Fruit fly (Drosophila melanogaster) whole organism, embryonic: ENCODE measurements around the gene Gsc.

Source experiments
- BEAF-32 ChIP-seq: fragments of 200-800 bp; sonication (Bioruptor generic); optimal IDR thresholded peaks from 3 replicates; lab custom pipeline; 2017; ENCODE audit warnings: missing biosample characterization, missing genetic modification characterization, mild to moderate bottlenecking, moderate library complexity, missing genetic modification reagents
- CG14710 ChIP-seq: fragments of 200-800 bp; sonication (Bioruptor generic); optimal IDR thresholded peaks from 3 replicates; lab custom pipeline; 2019; ENCODE audit warnings: missing biosample characterization, mild to moderate bottlenecking, missing genetic modification characterization, moderate library complexity
- CG16813 ChIP-seq: fragments of 200-800 bp; sonication (Bioruptor generic); IDR thresholded peaks from 3 replicates; pipeline ENCODE4 v1.3.6; 2022; ENCODE audit warnings: missing biosample characterization, missing genetic modification characterization; ENCODE audit not compliant: partially characterized antibody
- CG17361 ChIP-seq: fragments of 200-800 bp; sonication (Bioruptor generic); IDR thresholded peaks from 3 replicates; pipeline ENCODE4 v1.3.6; 2022; ENCODE audit warnings: missing biosample characterization, missing genetic modification characterization
- CG2120 ChIP-seq: fragments of 200-800 bp; sonication (Bioruptor generic); optimal IDR thresholded peaks from 3 replicates; lab custom pipeline; 2016; ENCODE audit warnings: missing biosample characterization, missing genetic modification characterization
- CG30403 ChIP-seq: fragments of 200-800 bp; sonication (Bioruptor generic); optimal IDR thresholded peaks from 3 replicates; lab custom pipeline; 2016; ENCODE audit warnings: missing biosample characterization, missing genetic modification characterization
- CG31224 ChIP-seq: fragments of 200-800 bp; sonication (Bioruptor generic); IDR thresholded peaks from 2 replicates; pipeline ENCODE4 v1.3.6; 2022; ENCODE audit warnings: missing biosample characterization, missing genetic modification characterization
- CG33557 ChIP-seq: fragments of 200-800 bp; sonication (Bioruptor generic); optimal IDR thresholded peaks from 2 replicates; lab custom pipeline; 2019; ENCODE audit warnings: missing biosample characterization, mild to moderate bottlenecking, missing genetic modification characterization, moderate library complexity
- CG34224 ChIP-seq: fragments of 200-800 bp; sonication (Bioruptor generic); IDR thresholded peaks from 3 replicates; pipeline ENCODE4 v1.3.6; 2022; ENCODE audit warnings: missing biosample characterization, missing genetic modification characterization; ENCODE audit not compliant: partially characterized antibody
- CG42726 ChIP-seq: fragments of 200-800 bp; sonication (Bioruptor generic); IDR thresholded peaks from 2 replicates; pipeline ENCODE4 v1.3.6; 2022; ENCODE audit warnings: missing biosample characterization, missing genetic modification characterization; ENCODE audit not compliant: partially characterized antibody
- CG4854 ChIP-seq: fragments of 200-800 bp; sonication (Bioruptor generic); optimal IDR thresholded peaks from 2 replicates; lab custom pipeline; 2016; ENCODE audit warnings: missing biosample characterization, missing genetic modification characterization, inconsistent platforms
- CG6791 ChIP-seq: fragments of 200-800 bp; sonication (Bioruptor generic); IDR thresholded peaks from 3 replicates; pipeline ENCODE4 v1.3.6; 2022; ENCODE audit warnings: missing biosample characterization, missing genetic modification characterization; ENCODE audit not compliant: partially characterized antibody
- CG7963 ChIP-seq: fragments of 200-800 bp; sonication (Bioruptor generic); IDR thresholded peaks from 3 replicates; pipeline ENCODE4 v1.3.6; 2022; ENCODE audit warnings: missing biosample characterization, missing genetic modification characterization; ENCODE audit not compliant: partially characterized antibody
- CG8290 ChIP-seq, 3 experiments: fragments of 200-800 bp; sonication (Bioruptor generic); optimal IDR thresholded peaks; 2 replicates each; lab custom pipeline; 2016 to 2019; ENCODE audit warnings: missing biosample characterization in 3 of 3, missing genetic modification characterization in 3 of 3, mild to moderate bottlenecking in 2 of 3, moderate library complexity in 1 of 3
- CG8388 ChIP-seq: fragments of 200-800 bp; sonication (Bioruptor generic); optimal IDR thresholded peaks from 2 replicates; lab custom pipeline; 2019; ENCODE audit warnings: missing biosample characterization, mild to moderate bottlenecking, missing genetic modification characterization, moderate library complexity
- CG9727 ChIP-seq: fragments of 200-800 bp; sonication (Bioruptor generic); optimal IDR thresholded peaks from 3 replicates; lab custom pipeline; 2017; ENCODE audit warnings: missing biosample characterization, mild to moderate bottlenecking, missing genetic modification characterization
- CoRest ChIP-seq: fragments of 200-800 bp; sonication (Bioruptor generic); optimal IDR thresholded peaks from 3 replicates; lab custom pipeline; 2018; ENCODE audit warnings: missing biosample characterization, mild to moderate bottlenecking, missing genetic modification characterization, moderate library complexity
- Dll ChIP-seq: fragments of 200-800 bp; sonication (Bioruptor generic); IDR thresholded peaks from 4 replicates; pipeline ENCODE4 v1.3.6; 2022; ENCODE audit warnings: missing biosample characterization, missing genetic modification characterization; ENCODE audit not compliant: partially characterized antibody
- Doc3 ChIP-seq: fragments of 200-800 bp; sonication (Bioruptor generic); IDR thresholded peaks from 3 replicates; pipeline ENCODE4 v1.3.6; 2022; ENCODE audit warnings: missing biosample characterization, missing genetic modification characterization; ENCODE audit not compliant: partially characterized antibody
- Dp ChIP-seq: fragments of 200-800 bp; sonication (Bioruptor generic); optimal IDR thresholded peaks from 2 replicates; lab custom pipeline; 2018; ENCODE audit warnings: missing biosample characterization, mild to moderate bottlenecking, missing genetic modification characterization, moderate library complexity
- HLH4C ChIP-seq: fragments of 200-800 bp; sonication (Bioruptor generic); IDR thresholded peaks from 3 replicates; pipeline ENCODE4 v1.3.6; 2022; ENCODE audit warnings: missing biosample characterization, missing genetic modification characterization; ENCODE audit not compliant: partially characterized antibody
- HLH54F ChIP-seq: fragments of 200-800 bp; sonication (Bioruptor generic); optimal IDR thresholded peaks from 3 replicates; lab custom pipeline; 2016; ENCODE audit warnings: missing biosample characterization, missing genetic modification characterization
- HmgD ChIP-seq: fragments of 200-800 bp; sonication (Bioruptor generic); optimal IDR thresholded peaks from 3 replicates; lab custom pipeline; 2016; ENCODE audit warnings: missing biosample characterization, missing genetic modification characterization
- Mrtf ChIP-seq: fragments of 200-800 bp; sonication (Bioruptor generic); IDR thresholded peaks from 3 replicates; pipeline ENCODE4 v1.3.6; 2022; ENCODE audit warnings: missing biosample characterization, missing genetic modification characterization
- Nf-YC ChIP-seq: fragments of 200-800 bp; optimal IDR thresholded peaks from 3 replicates; lab custom pipeline; 2019; ENCODE audit warnings: missing biosample characterization, mild to moderate bottlenecking, missing genetic modification characterization, moderate library complexity
- Pdp1 ChIP-seq, 2 experiments: fragments of 200-800 bp; sonication (Bioruptor generic); optimal IDR thresholded peaks; 3 replicates each; lab custom pipeline; 2016; ENCODE audit warnings: missing biosample characterization in 2 of 2, missing genetic modification characterization in 2 of 2, mild to moderate bottlenecking in 1 of 2, moderate library complexity in 1 of 2
- Rfx ChIP-seq: fragments of 200-800 bp; sonication (Bioruptor generic); IDR thresholded peaks from 2 replicates; pipeline ENCODE4 v1.3.6; 2022; ENCODE audit warnings: missing biosample characterization, missing genetic modification characterization
- Scr ChIP-seq: fragments of 200-800 bp; sonication (Bioruptor generic); IDR thresholded peaks from 2 replicates; pipeline ENCODE4 v1.3.6; 2022; ENCODE audit warnings: missing biosample characterization, missing genetic modification characterization; ENCODE audit not compliant: partially characterized antibody
- bigmax ChIP-seq: fragments of 200-800 bp; sonication (Bioruptor generic); optimal IDR thresholded peaks from 2 replicates; lab custom pipeline; 2018; ENCODE audit warnings: missing biosample characterization, mild to moderate bottlenecking, missing genetic modification characterization
- chinmo ChIP-seq: fragments of 200-800 bp; sonication (Bioruptor generic); IDR thresholded peaks from 4 replicates; pipeline ENCODE4 v1.3.6; 2022; ENCODE audit warnings: missing biosample characterization, missing genetic modification characterization; ENCODE audit not compliant: partially characterized antibody
- eve ChIP-seq, 2 experiments: fragments of >200 bp; optimal IDR thresholded peaks; 2 replicates each; lab custom pipeline; 2017; ENCODE audit warnings: missing biosample characterization in 2 of 2, missing genetic modification characterization in 2 of 2
- ewg ChIP-seq: fragments of 200-800 bp; sonication (Bioruptor generic); optimal IDR thresholded peaks from 3 replicates; lab custom pipeline; 2017; ENCODE audit warnings: mild to moderate bottlenecking, missing biosample characterization, missing genetic modification reagents, missing genetic modification characterization
- gfzf ChIP-seq: fragments of 200-800 bp; sonication (Bioruptor generic); optimal IDR thresholded peaks from 2 replicates; lab custom pipeline; 2016; ENCODE audit warnings: missing biosample characterization, mild to moderate bottlenecking, missing genetic modification characterization, moderate library complexity
- gsb-n ChIP-seq: fragments of 200-800 bp; sonication (Bioruptor generic); optimal IDR thresholded peaks from 3 replicates; lab custom pipeline; 2018; ENCODE audit warnings: missing biosample characterization, mild to moderate bottlenecking, missing genetic modification characterization
- kah ChIP-seq: fragments of 200-800 bp; sonication (Bioruptor generic); optimal IDR thresholded peaks from 2 replicates; lab custom pipeline; 2018; ENCODE audit warnings: missing biosample characterization, mild to moderate bottlenecking, missing genetic modification characterization
- knrl ChIP-seq: fragments of 200-800 bp; sonication (Bioruptor generic); IDR thresholded peaks from 3 replicates; pipeline ENCODE4 v1.3.6; 2022; ENCODE audit warnings: missing biosample characterization, missing genetic modification characterization; ENCODE audit not compliant: partially characterized antibody
- scrt ChIP-seq: fragments of 200-800 bp; sonication (Bioruptor generic); optimal IDR thresholded peaks from 2 replicates; lab custom pipeline; 2018; ENCODE audit warnings: missing biosample characterization, mild to moderate bottlenecking, missing genetic modification characterization, moderate library complexity
- sd ChIP-seq: fragments of 200-800 bp; sonication (Bioruptor generic); optimal IDR thresholded peaks from 3 replicates; lab custom pipeline; 2018; ENCODE audit warnings: missing biosample characterization, mild to moderate bottlenecking, missing genetic modification characterization, moderate library complexity
- sens ChIP-seq: fragments of 200-800 bp; sonication (Bioruptor generic); peaks from one replicate; lab custom pipeline; 2016; ENCODE audit warnings: missing biosample characterization, missing genetic modification characterization
- seq ChIP-seq: fragments of 200-800 bp; sonication (Bioruptor generic); IDR thresholded peaks from 2 replicates; pipeline ENCODE4 v1.3.6; 2022; ENCODE audit warnings: missing biosample characterization, missing genetic modification characterization
- shn ChIP-seq: fragments of 200-800 bp; sonication (Bioruptor generic); optimal IDR thresholded peaks from 3 replicates; lab custom pipeline; 2016; ENCODE audit warnings: missing biosample characterization, missing genetic modification characterization
- sima ChIP-seq: fragments of 200-800 bp; sonication (Bioruptor generic); optimal IDR thresholded peaks from 2 replicates; lab custom pipeline; 2016; ENCODE audit warnings: missing biosample characterization, missing genetic modification characterization
- sisA ChIP-seq: fragments of 200-800 bp; sonication (Bioruptor generic); IDR thresholded peaks from 2 replicates; pipeline ENCODE4 v1.3.6; 2022; ENCODE audit warnings: missing biosample characterization, missing genetic modification characterization
- trem ChIP-seq: fragments of 200-800 bp; optimal IDR thresholded peaks from 3 replicates; lab custom pipeline; 2019; ENCODE audit warnings: missing biosample characterization, mild to moderate bottlenecking, missing genetic modification characterization, moderate library complexity
- unc-4 ChIP-seq: fragments of 200-800 bp; sonication (Bioruptor generic); IDR thresholded peaks from 2 replicates; pipeline ENCODE4 v1.3.6; 2022; ENCODE audit warnings: missing biosample characterization, missing genetic modification characterization; ENCODE audit not compliant: partially characterized antibody
- z ChIP-seq: fragments of 200-800 bp; sonication (Bioruptor generic); IDR thresholded peaks from 3 replicates; pipeline ENCODE4 v1.3.6; 2022; ENCODE audit warnings: missing biosample characterization, missing genetic modification characterization

Gene Gsc

DNA sequence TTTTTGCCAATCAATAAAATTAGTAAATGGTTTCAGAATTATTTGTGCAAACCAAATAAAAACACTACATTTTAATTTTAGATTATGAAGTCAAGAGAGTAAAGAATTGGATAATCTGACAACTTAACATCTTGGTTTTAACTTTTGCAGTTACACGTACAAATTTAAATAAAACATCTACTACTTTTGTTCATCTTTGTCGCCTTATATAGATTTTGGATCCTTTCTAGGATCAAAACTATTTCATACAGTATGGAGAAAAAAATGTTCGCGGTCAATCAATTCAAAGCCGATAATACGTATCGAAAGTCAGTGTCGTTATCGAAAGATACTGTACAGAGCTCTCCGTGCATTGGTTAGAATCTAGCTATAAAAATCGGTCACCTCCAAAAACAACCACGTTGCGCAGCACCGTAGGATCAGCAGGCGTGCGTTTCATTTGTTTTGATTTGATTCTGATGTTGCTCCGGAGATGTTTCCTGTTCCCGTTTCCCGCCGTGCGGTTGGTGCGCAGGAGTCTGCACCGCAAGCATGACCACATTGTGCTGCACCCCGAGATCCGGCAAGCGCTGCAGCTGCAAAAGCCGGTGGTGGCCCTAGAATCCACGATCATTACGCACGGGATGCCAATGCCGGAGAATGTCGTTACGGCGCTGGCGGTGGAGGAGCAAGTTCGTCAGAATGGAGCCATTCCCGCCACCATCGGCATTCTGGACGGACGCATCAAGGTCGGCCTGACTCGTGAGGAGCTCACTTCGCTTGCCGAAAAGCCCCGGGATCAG lies 30.5 kb downstream of the Gsc start, which contains the start of the genes uncNacbeta and CG2794 (continued):
- TF ChIP-seq eve (GFP tag; optimal IDR thresholded peaks at IDR 0.05; lab: Kevin White, UChicago) = no peak
- TF ChIP-seq sima (GFP tag; lab: Kevin White, UChicago) = no peak
- no peak for TF ChIP-seq Mrtf
- TF ChIP-seq CG16813 (GFP tag; lab: Robert Waterston, UW) = peak; percentile 67
- no peak for TF ChIP-seq seq (GFP tag; lab: Robert Waterston, UW)
- TF ChIP-seq CG4854 (GFP tag; lab: Kevin White, UChicago) = no peak
- no peak for TF ChIP-seq CG17361 (GFP tag; lab: Robert Waterston, UW)
- TF ChIP-seq Scr (GFP tag; lab: Robert Waterston, UW) = peak; percentile 60
- TF ChIP-seq CG34224 (GFP tag; lab: Robert Waterston, UW) = peak; percentile 51; the same call in 2 of the 3 replicates
- 0 out of 2 replicates have a peak, but pooled peaks have one; percentile 21 for TF ChIP-seq CG31224
- TF ChIP-seq CG14710 (tag; lab: Kevin White, UChicago) = peak; percentile 8
- peak; percentile 73 for TF ChIP-seq Dll (GFP tag; lab: Robert Waterston, UW)
- TF ChIP-seq Rfx (GFP tag; lab: Robert Waterston, UW) = peak; percentile 55
- TF ChIP-seq gfzf (GFP tag; lab: Kevin White, UChicago) = peak; percentile 22
- TF ChIP-seq HmgD (GFP tag; lab: Kevin White, UChicago) = peak; percentile 57
- TF ChIP-seq shn (GFP tag; lab: Kevin White, UChicago) = no peak
- TF ChIP-seq CG8388 (GFP tag; lab: Kevin White, UChicago) = no peak
- no peak for TF ChIP-seq CG33557
- TF ChIP-seq z (GFP tag; lab: Robert Waterston, UW) = no peak
- TF ChIP-seq ewg = no peak
- peak; percentile 63 for TF ChIP-seq unc-4 (GFP tag; lab: Robert Waterston, UW)
- TF ChIP-seq HLH54F (GFP tag; lab: Kevin White, UChicago) = peak; percentile 15
- peak; percentile 47; the same call in 1 of the 3 replicates for TF ChIP-seq knrl (GFP tag; lab: Robert Waterston, UW)
- peak; percentile 79 for TF ChIP-seq CG7963
- no peak for TF ChIP-seq gsb-n (tag; lab: Kevin White, UChicago)
- TF ChIP-seq scrt (GFP tag; lab: Kevin White, UChicago) = no peak
- peak; percentile 39 for TF ChIP-seq trem (tag; lab: Kevin White, UChicago)
- peak; percentile 66 for TF ChIP-seq BEAF-32
- TF ChIP-seq CG2120 (GFP tag; lab: Kevin White, UChicago) = peak; percentile 51
- no peak for TF ChIP-seq CG9727 (GFP tag; lab: Kevin White, UChicago)
- peak; percentile 71; the same call in 2 of the 4 replicates for TF ChIP-seq chinmo (GFP tag; lab: Robert Waterston, UW)
- peak; percentile 71; the same call in 2 of the 3 replicates for TF ChIP-seq CG6791 (GFP tag; lab: Robert Waterston, UW)
- TF ChIP-seq kah (GFP tag; lab: Kevin White, UChicago) = no peak
- peak; percentile 10 for TF ChIP-seq CG30403 (GFP tag; lab: Kevin White, UChicago)
- TF ChIP-seq Pdp1 (GFP tag; optimal IDR thresholded peaks at IDR 0.05; lab: Kevin White, UChicago) = no peak
- TF ChIP-seq HLH4C (GFP tag; lab: Robert Waterston, UW) = peak; percentile 83
- peak; percentile 18 for TF ChIP-seq Nf-YC (tag; lab: Kevin White, UChicago)
- TF ChIP-seq sens (GFP tag; lab: Kevin White, UChicago) = peak; percentile 70
- TF ChIP-seq bigmax = peak; percentile 89
- no peak for TF ChIP-seq CG8290 (GFP tag; optimal IDR thresholded peaks at IDR 0.05; lab: Kevin White, UChicago)
- no peak for TF ChIP-seq CG8290 (tag; optimal IDR thresholded peaks at IDR 0.05; lab: Kevin White, UChicago)
- TF ChIP-seq Doc3 (GFP tag; lab: Robert Waterston, UW) = peak; percentile 68; the same call in 2 of the 3 replicates
- peak; percentile 94 for TF ChIP-seq Dp (GFP tag; lab: Kevin White, UChicago)
- TF ChIP-seq sd (tag; lab: Kevin White, UChicago) = no peak
- peak; percentile 25 for TF ChIP-seq CoRest (tag; lab: Kevin White, UChicago)
- TF ChIP-seq CG42726 (GFP tag; lab: Robert Waterston, UW) = no peak; the same call in 1 of the 2 replicates
- TF ChIP-seq sisA (GFP tag; lab: Robert Waterston, UW) = no peak
